ENCODE assay signal across 5 worm cellular contexts in genomic region chrIV:1758595-1758994, ce11.
A peak's percentile ranks its signal among the peaks of the same experiment; 100 is the strongest.
TF ChIP-seq lines count a peak whose summit lies in the region.

No protein-coding gene starts in this region.

TF ChIP-seq in whole organism, L1 larva, 84 proteins besides CTCF, POLR2A, EP300 and RAD21:
- TF ChIP-seq ceh-8 (GFP tag; optimal IDR thresholded peaks at IDR 0.05; lab: Kevin White, UChicago) (no peak), nhr-71 (tag; optimal IDR thresholded peaks at IDR 0.05; lab: Kevin White, UChicago) (peak; percentile 63), snu-23 (GFP tag; optimal IDR thresholded peaks at IDR 0.05; lab: Kevin White, UChicago) (peak; percentile 30), skn-1 (tag; optimal IDR thresholded peaks at IDR 0.05; lab: Kevin White, UChicago) (no peak), lsy-2 (tag; optimal IDR thresholded peaks at IDR 0.05; lab: Kevin White, UChicago) (peak; percentile 15 to 45), ztf-4 (tag; optimal IDR thresholded peaks at IDR 0.05; lab: Kevin White, UChicago) (peak; percentile 16), ceh-63 (GFP tag; optimal IDR thresholded peaks at IDR 0.05; lab: Kevin White, UChicago) (no peak), snpc-4 (tag; optimal IDR thresholded peaks at IDR 0.05; lab: Kevin White, UChicago) (no peak), lin-14 (GFP tag; optimal IDR thresholded peaks at IDR 0.05; lab: Kevin White, UChicago) (peak; percentile 44), rnt-1 (tag; optimal IDR thresholded peaks at IDR 0.05; lab: Kevin White, UChicago) (peak; percentile 77), nhr-20 (tag; optimal IDR thresholded peaks at IDR 0.05; lab: Kevin White, UChicago) (peak; percentile 3), mdl-1 (tag; optimal IDR thresholded peaks at IDR 0.05; lab: Kevin White, UChicago) (peak in 1 of 2 experiments; percentile 38), nhr-19 (GFP tag; conservative IDR thresholded peaks at IDR 0.05; lab: Robert Waterston, UW) (peak; percentile 33)

TF ChIP-seq in whole organism, L2 larva, 48 proteins besides CTCF, POLR2A, EP300 and RAD21:
- TF ChIP-seq nhr-129 (tag; optimal IDR thresholded peaks at IDR 0.05; lab: Kevin White, UChicago) (peak; percentile 52), C34F6.9 (tag; optimal IDR thresholded peaks at IDR 0.05; lab: Kevin White, UChicago) (peak; percentile 17), nhr-237 (tag; optimal IDR thresholded peaks at IDR 0.05; lab: Kevin White, UChicago) (no peak), unc-55 (GFP tag; optimal IDR thresholded peaks at IDR 0.05; lab: Kevin White, UChicago) (no peak), lsy-2 (tag; optimal IDR thresholded peaks at IDR 0.05; lab: Kevin White, UChicago) (peak in 1 of 2 experiments; percentile 20)

TF ChIP-seq in whole organism, L4 larva, 104 proteins besides CTCF, POLR2A, EP300 and RAD21:
- TF ChIP-seq hlh-30 (tag; optimal IDR thresholded peaks at IDR 0.05; lab: Kevin White, UChicago; ENCODE audit: insufficient read depth) (peak; percentile 21), nhr-11 (tag; optimal IDR thresholded peaks at IDR 0.05; lab: Kevin White, UChicago) (peak; percentile 59), mdt-29 (GFP tag; IDR thresholded peaks at IDR 0.05; lab: Robert Waterston, UW) (no peak), unc-62 (GFP tag; optimal IDR thresholded peaks at IDR 0.05 in 1 of 2; lab: Kevin White, UChicago) (peak in 1 of 2 experiments; percentile 97), unc-62 (tag; optimal IDR thresholded peaks at IDR 0.05; lab: Kevin White, UChicago) (no peak), mdl-1 (tag; optimal IDR thresholded peaks at IDR 0.05; lab: Kevin White, UChicago) (no peak)

TF ChIP-seq in whole organism, late embryonic, 69 proteins besides CTCF, POLR2A, EP300 and RAD21:
- TF ChIP-seq ceh-18 (tag; optimal IDR thresholded peaks at IDR 0.05; lab: Kevin White, UChicago) (peak; percentile 30), unc-55 (GFP tag; optimal IDR thresholded peaks at IDR 0.05; lab: Kevin White, UChicago) (peak; percentile 4), pros-1 (tag; optimal IDR thresholded peaks at IDR 0.05; lab: Kevin White, UChicago) (no peak), hlh-6 (tag; optimal IDR thresholded peaks at IDR 0.05; lab: Kevin White, UChicago) (no peak), unc-42 (tag; optimal IDR thresholded peaks at IDR 0.05; lab: Kevin White, UChicago) (no peak), fkh-10 (GFP tag; optimal IDR thresholded peaks at IDR 0.05; lab: Kevin White, UChicago) (no peak)

TF ChIP-seq in whole organism, mixed stage, embryonic, 35 proteins besides CTCF, POLR2A, EP300 and RAD21:
- TF ChIP-seq nhr-237 (tag; optimal IDR thresholded peaks at IDR 0.05; lab: Kevin White, UChicago) (no peak), hlh-1 (tag; optimal IDR thresholded peaks at IDR 0.05; lab: Kevin White, UChicago) (peak; percentile 3), unc-62 (GFP tag; optimal IDR thresholded peaks at IDR 0.05; lab: Kevin White, UChicago) (peak; percentile 36), zip-8 (tag; optimal IDR thresholded peaks at IDR 0.05; lab: Kevin White, UChicago) (no peak)

Comparison
In these comparisons a context has a peak if more than half of its experiments do, and no peak if none do; other contexts are left out.
1. Of the 29 proteins assayed by ChIP-seq in both whole organism, L4 larva and whole organism, L1 larva: peak only in whole organism, L4 larva: nhr-11; only in whole organism, L1 larva: lsy-2; in both: none; in neither: 25; mixed calls (peak in some experiments, not most) for 2.